Worm (Caenorhabditis elegans) whole organism, L3 larva: ENCODE data around the gene C33G8.13.

Source experiments
- mdl-1 ChIP-seq: fragments of 150-350 bp; optimal IDR thresholded peaks from 2 replicates; lab custom pipeline; 2014; ENCODE audit warnings: missing biosample characterization, missing genetic modification characterization
- nhr-237 ChIP-seq: fragments of 150-350 bp; optimal IDR thresholded peaks from 2 replicates; lab custom pipeline; 2014; ENCODE audit warnings: missing biosample characterization, missing genetic modification characterization
- nhr-25 ChIP-seq: sonication (generic microtip); optimal IDR thresholded peaks from 2 replicates; lab custom pipeline; 2017; ENCODE audit warnings: missing biosample characterization, missing genetic modification characterization
- nhr-43 ChIP-seq: sonication (generic microtip); optimal IDR thresholded peaks from 2 replicates; lab custom pipeline; 2016; ENCODE audit warnings: mild to moderate bottlenecking, missing genetic modification characterization, missing compliant biosample characterization; ENCODE audit not compliant: poor library complexity, severe bottlenecking
- nhr-76 ChIP-seq: fragments of 150-350 bp; sonication (generic microtip); optimal IDR thresholded peaks from 5 replicates; lab custom pipeline; 2014; ENCODE audit warnings: missing biosample characterization, missing genetic modification characterization
- nhr-77 ChIP-seq: fragments of 150-350 bp; optimal IDR thresholded peaks from 2 replicates; lab custom pipeline; 2014; ENCODE audit warnings: missing biosample characterization, missing genetic modification characterization

ce11 chrV:7054598-7054997, 38.8 kb upstream of the C33G8.13 start, which contains the start of gene spig-8:
- TF ChIP-seq nhr-43, result no peak
- no peak for TF ChIP-seq nhr-237 (tag; lab: Kevin White, UChicago)
- no peak for TF ChIP-seq nhr-25
- TF ChIP-seq mdl-1 (tag; lab: Kevin White, UChicago), result no peak
- TF ChIP-seq nhr-77 (tag; lab: Kevin White, UChicago), result no peak
- no peak for TF ChIP-seq nhr-76
